Worm (Caenorhabditis elegans) whole organism, midembryonic: Measurements from ENCODE around the gene F33G12.7.
A peak's percentile ranks its signal among the peaks of the same experiment; 100 is the strongest.

Source experiments
- T22C8.4 ChIP-seq: fragments of 200-800 bp; sonication (Bioruptor generic); IDR thresholded peaks from 2 replicates; pipeline ENCODE4 v1.3.6; 2022; ENCODE audit warnings: missing genetic modification characterization, missing compliant biosample characterization
- cog-1 ChIP-seq: sonication (generic microtip); optimal IDR thresholded peaks from 2 replicates; lab custom pipeline; 2016; ENCODE audit warnings: missing genetic modification characterization, missing compliant biosample characterization
- flt-1 ChIP-seq: fragments of 200-800 bp; sonication (Bioruptor generic); IDR thresholded peaks from 2 replicates; pipeline ENCODE4 v1.3.6; 2022; ENCODE audit warnings: missing genetic modification characterization, missing compliant biosample characterization
- klf-2 ChIP-seq: fragments of 200-800 bp; sonication (Bioruptor generic); conservative IDR thresholded peaks from 2 replicates; pipeline ENCODE4 v1.3.6; 2022; ENCODE audit warnings: missing genetic modification reagents, missing genetic modification characterization, missing compliant biosample characterization
- med-1 ChIP-seq: sonication (generic microtip); optimal IDR thresholded peaks from 2 replicates; lab custom pipeline; 2017; ENCODE audit warnings: missing genetic modification characterization, mild to moderate bottlenecking, missing compliant biosample characterization, antibody characterized with exemption, missing genetic modification reagents; ENCODE audit not compliant: insufficient read depth
- ref-1 ChIP-seq: fragments of 200-800 bp; sonication (Bioruptor generic); conservative IDR thresholded peaks from 2 replicates; pipeline ENCODE4 v1.3.6; 2022; ENCODE audit warnings: missing genetic modification reagents, missing genetic modification characterization, missing compliant biosample characterization
- tab-1 ChIP-seq: fragments of 200-800 bp; sonication (Bioruptor generic); IDR thresholded peaks from 2 replicates; pipeline ENCODE4 v1.3.6; 2022; ENCODE audit warnings: missing genetic modification characterization, missing compliant biosample characterization
- ztf-23 ChIP-seq: fragments of 200-800 bp; sonication (Bioruptor generic); IDR thresholded peaks from 2 replicates; pipeline ENCODE4 v1.3.6; 2022; ENCODE audit warnings: missing genetic modification reagents, missing genetic modification characterization, missing compliant biosample characterization
- ztf-29 ChIP-seq: fragments of 200-800 bp; sonication (Bioruptor generic); IDR thresholded peaks from 2 replicates; pipeline ENCODE4 v1.3.6; 2022; ENCODE audit warnings: missing genetic modification reagents, missing genetic modification characterization, missing compliant biosample characterization

Gene F33G12.7

DNA sequence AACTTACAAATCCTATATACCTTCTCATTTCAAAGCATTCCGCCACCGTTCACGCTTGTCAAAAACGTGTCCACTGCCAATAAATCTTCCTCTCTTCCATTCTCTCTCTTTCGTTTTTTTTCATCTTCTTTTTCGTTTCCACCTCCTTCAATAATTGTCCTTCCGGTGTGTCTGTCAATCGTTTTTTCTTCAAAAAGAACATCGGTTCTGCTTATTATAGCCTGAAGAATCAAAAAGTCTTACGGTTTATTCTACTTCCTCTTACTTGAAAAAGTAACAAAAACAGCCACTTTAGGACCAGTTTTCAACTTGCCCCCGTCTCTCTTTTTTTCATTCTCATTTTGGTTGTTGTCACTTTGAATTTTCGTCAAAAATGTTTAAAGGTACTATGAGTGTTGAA lies 8.8 kb upstream of the F33G12.7 start:
- TF ChIP-seq flt-1 (no peak), klf-2 (GFP tag; lab: Robert Waterston, UW) (no peak), T22C8.4 (GFP tag; lab: Robert Waterston, UW) (no peak), ztf-23 (GFP tag; lab: Robert Waterston, UW) (no peak), tab-1 (no peak), ref-1 (no peak), ztf-29 (GFP tag; lab: Robert Waterston, UW) (no peak), cog-1 (no peak), med-1 (no peak)

DNA sequence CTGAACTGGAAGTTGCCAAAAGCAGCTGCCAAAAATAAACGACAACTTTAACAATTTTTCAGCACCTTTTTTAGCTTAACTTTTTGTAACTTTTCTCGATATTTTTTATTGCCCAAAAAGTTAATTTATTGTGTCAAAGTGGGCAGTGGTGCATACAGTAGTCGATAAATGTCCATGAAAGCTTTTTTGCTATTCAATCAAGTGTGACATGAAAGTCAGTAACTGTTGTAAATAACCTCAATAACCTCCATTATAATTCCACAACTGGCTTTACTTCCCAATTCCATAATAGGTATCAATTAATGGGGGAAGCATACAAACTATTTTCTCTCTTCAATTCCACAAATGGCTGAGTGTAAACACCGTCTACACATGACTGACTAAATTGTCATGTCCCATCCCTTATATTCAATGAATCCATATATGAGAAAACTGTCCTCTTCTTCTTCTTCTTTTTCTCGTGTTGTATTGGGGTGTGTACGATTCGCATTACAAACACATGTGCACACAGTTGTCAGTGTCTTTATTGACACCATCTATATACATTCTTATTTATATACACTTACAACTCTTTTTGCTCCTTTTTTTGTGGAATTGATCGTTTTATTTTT lies 7.8 kb upstream of the F33G12.7 start:
- TF ChIP-seq med-1 = no peak
- no peak for TF ChIP-seq cog-1
- TF ChIP-seq T22C8.4 (GFP tag; lab: Robert Waterston, UW) = no peak
- no peak for TF ChIP-seq ztf-29 (GFP tag; lab: Robert Waterston, UW)
- TF ChIP-seq ztf-23 (GFP tag; lab: Robert Waterston, UW) = no peak
- TF ChIP-seq flt-1 = no peak
- no peak for TF ChIP-seq klf-2 (GFP tag; lab: Robert Waterston, UW)
- no peak for TF ChIP-seq tab-1
- no peak for TF ChIP-seq ref-1

DNA sequence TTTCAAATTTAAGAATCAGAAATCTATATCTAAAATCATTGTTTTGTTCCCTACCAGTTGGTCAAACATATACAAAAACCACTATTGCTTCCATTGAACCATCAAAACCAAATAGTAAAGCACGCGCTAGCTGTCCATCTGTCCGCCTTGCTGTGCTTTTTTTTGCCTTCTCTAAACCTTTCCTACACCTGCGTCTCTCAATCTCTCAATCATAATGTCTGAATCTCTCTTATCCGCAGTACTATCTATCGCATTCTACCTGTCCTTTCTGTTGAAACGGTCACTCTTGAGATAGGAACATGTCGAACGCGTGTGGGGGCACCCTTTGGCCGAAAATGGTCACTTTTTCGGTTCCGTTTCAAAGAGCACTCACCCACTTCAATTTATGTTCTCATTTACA lies 6.8 kb upstream of the F33G12.7 start:
- TF ChIP-seq cog-1 (peak; percentile 7), tab-1 (no peak), T22C8.4 (GFP tag; lab: Robert Waterston, UW) (no peak), ref-1 (no peak), ztf-23 (GFP tag; lab: Robert Waterston, UW) (no peak), klf-2 (GFP tag; lab: Robert Waterston, UW) (no peak), med-1 (no peak), flt-1 (no peak)

DNA sequence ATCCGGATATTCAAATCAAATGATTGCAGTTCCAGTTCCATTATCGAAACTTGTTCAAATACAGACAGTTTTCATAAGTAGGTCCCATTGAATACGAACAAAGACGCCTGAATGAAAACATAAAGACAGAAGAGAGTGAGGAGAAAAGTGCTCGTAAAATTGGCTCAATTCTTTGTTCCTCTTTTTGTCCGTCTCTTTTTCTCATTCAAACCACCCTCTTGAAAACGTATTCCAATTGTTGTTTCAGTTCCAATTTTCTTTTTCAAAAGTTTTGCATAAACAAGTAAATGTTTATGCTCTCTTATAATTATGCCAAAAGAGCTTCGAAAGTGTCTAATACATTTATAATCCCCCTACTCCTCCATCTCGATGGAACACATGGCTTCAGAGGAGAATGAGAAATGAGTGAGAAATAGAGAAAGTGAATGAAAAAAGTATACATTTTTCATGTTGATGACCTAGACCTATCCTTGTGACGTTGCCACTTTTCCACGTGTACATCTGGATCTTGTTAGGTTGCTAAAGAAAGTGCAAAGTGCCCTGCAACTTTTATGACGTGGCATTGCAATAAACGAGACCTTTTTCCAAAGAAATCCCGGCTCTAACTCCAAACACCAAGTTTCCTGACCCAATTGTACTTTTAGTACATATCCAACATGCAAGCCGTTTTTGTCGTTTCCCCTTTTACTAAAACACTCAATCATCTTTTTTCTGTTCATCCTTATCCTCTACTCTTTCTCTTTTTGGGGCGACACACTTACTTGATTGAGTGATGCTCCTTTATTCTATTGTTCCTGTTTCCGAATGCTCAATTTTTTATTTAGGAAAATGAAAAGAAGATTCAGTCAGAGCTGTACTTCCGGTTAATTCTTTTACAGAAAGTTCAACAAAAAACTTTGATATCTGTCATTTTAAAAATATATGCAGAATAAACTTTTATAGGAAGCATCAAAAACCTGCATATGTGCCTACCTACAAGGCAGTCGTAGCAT lies 6.0 kb upstream of the F33G12.7 start:
- TF ChIP-seq flt-1 (no peak), ref-1 (no peak)

DNA sequence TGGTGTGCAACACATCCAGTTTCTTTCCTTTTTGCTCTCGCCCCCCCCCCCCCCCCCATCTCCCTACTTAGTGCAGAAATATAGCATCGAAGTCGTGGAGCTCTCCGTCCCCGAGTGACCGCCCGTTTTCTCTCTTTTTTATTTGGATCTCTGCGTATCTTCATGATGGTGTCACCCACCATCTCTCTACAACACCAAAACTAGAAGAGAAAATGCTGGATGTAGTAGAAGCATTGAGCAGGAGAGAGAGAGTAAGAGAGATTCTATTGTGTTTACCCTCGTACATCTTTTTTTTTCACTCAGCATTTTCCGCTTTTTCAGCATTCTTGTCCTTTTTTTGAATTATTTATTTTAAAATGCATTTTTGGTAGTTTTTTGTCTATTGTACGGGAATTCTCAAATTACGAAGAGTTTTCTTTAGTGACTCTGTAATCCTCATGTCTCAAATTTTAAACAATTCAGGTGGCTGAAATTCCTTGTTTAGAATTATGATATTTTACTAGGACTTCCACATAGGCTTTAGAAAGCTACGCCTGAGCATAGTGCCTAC lies 2.0 kb upstream of the F33G12.7 start:
- TF ChIP-seq med-1 (no peak), klf-2 (GFP tag; lab: Robert Waterston, UW) (no peak), T22C8.4 (GFP tag; lab: Robert Waterston, UW) (no peak), cog-1 (no peak), flt-1 (no peak), ztf-29 (GFP tag; lab: Robert Waterston, UW) (no peak), ztf-23 (GFP tag; lab: Robert Waterston, UW) (no peak), ref-1 (no peak), tab-1 (no peak)

DNA sequence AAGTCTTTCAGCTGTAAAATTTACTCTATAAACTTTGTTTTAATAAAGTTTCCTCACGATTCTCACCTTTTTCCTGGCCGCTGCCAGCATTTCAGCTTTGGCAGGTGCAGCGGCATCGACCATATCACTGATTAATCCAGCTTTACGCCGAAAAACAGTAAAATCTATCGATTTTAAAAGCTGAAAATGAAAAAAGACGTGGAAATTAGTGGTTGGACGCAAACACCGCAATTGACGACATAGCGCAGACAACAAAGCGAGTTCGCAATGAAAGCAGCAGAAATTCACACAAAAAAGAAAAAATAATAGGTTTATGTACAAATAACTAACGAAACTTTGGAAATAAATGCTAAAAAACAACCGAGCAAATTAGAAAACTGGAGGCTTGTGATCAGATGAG lies 569 bp downstream of the F33G12.7 start, which contains the start of gene golg-2:
TSS of gene golg-2 (minus strand) at position 180 of the 400 bp plus-strand sequence.
- no peak for TF ChIP-seq klf-2 (GFP tag; lab: Robert Waterston, UW)
- no peak for TF ChIP-seq med-1
- TF ChIP-seq ref-1 = no peak
- TF ChIP-seq tab-1 = no peak

DNA sequence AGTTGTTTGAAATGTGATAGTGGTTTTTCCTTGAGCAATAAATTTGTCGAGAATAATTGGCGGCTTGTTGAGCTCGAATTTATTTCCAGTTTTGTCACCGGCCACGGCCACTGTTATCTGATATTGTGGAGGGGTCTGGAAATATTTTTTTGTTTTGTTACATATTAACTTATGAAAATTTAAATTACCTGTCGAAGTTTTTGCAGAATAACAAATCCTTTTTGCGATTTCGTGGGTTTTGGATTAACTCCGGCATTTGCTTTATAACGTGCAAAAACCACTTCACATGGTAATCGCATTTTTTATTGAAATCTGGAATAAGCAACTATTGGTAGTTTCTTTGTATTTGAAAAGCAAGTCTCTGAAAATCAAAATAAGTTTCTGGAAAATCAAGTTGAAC lies 4.4 kb downstream of the F33G12.7 start, which contains the start of gene lrr-1:
TSS of gene lrr-1 (minus strand) at position 312 of the 400 bp plus-strand sequence.
- no peak for TF ChIP-seq ztf-29 (GFP tag; lab: Robert Waterston, UW)
- TF ChIP-seq flt-1 = no peak
- no peak for TF ChIP-seq ref-1
- no peak for TF ChIP-seq ztf-23 (GFP tag; lab: Robert Waterston, UW)
- no peak for TF ChIP-seq T22C8.4 (GFP tag; lab: Robert Waterston, UW)
- no peak for TF ChIP-seq klf-2 (GFP tag; lab: Robert Waterston, UW)
- no peak for TF ChIP-seq med-1
- TF ChIP-seq tab-1 = no peak
- no peak for TF ChIP-seq cog-1

DNA sequence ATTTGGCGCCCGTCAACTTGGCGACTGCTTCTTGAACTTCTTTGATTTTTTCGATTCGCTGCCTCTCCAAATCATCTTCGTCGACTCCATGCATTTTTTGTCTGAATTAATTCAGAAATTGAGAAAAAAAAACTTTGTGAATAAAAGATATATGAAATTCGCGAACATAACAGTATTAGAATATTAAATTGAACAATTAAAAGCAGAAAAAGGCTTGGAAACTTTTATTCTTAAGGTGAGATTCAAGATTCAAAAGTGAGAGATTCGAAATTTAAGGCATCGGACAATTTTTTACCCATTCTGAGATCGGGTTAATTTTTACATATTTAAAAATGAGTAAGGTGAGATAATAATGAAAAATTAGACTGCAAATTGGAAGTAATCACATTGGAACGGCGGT lies 6.5 kb downstream of the F33G12.7 start, which contains the start of gene F33G12.3:
TSS of gene F33G12.3 (minus strand) at position 101 of the 400 bp plus-strand sequence.
- TF ChIP-seq ztf-29 (GFP tag; lab: Robert Waterston, UW) (no peak), cog-1 (no peak), ztf-23 (GFP tag; lab: Robert Waterston, UW) (no peak), tab-1 (no peak), T22C8.4 (GFP tag; lab: Robert Waterston, UW) (no peak), klf-2 (GFP tag; lab: Robert Waterston, UW) (no peak), med-1 (no peak), flt-1 (no peak), ref-1 (no peak)

DNA sequence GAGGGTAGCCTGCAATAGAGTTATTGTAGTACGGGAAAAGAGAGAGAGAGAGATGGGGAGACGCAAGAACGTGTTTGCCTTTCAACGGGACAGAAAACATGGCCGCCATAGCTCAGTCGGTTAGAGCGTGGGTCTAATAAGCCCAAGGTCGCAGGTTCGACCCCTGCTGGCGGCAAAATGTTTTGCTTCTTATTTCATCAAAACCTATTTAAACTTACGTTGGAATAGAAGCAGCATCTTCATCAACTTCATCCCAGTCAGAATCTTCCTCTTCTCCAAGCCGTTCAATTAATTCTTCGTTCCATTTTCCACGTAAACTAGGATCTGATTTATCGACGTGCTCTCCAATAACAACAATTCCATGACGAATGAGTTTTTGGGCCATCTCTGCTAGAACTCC lies 7.8 kb downstream of the F33G12.7 start:
- TF ChIP-seq med-1 = peak; percentile 74
- peak; percentile 97 for TF ChIP-seq tab-1
- peak; percentile 97 for TF ChIP-seq flt-1
- peak; percentile 95 for TF ChIP-seq cog-1
- peak; percentile 89 for TF ChIP-seq klf-2 (GFP tag; lab: Robert Waterston, UW)
- TF ChIP-seq ztf-23 (GFP tag; lab: Robert Waterston, UW) = peak; percentile 93
- TF ChIP-seq T22C8.4 (GFP tag; lab: Robert Waterston, UW) = peak; percentile 95
- TF ChIP-seq ztf-29 (GFP tag; lab: Robert Waterston, UW) = peak; percentile 99
- TF ChIP-seq ref-1 = peak; percentile 93

DNA sequence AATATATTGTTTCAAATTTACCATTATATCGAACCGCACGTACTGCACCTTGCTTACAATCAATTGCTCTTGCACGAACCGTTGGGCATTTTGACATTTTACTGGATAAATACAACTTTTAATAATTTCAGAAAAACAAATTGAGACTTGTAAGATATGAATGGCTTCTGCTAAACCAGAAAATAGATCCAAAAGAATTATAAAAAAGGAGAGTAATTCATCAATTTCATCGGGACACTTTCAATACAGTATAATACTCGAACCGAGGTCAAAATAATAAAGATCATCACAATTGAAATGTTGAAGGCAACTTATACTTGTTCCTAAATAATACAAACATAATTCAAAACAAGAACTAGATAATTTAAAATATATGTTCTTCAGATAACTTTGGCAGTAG lies 8.9 kb downstream of the F33G12.7 start, which contains the start of gene wdr-83:
TSS of gene wdr-83 (minus strand) at position 101 of the 400 bp plus-strand sequence.
- TF ChIP-seq T22C8.4 (GFP tag; lab: Robert Waterston, UW) = no peak
- TF ChIP-seq med-1 = no peak
- TF ChIP-seq flt-1 = no peak
- TF ChIP-seq ref-1 = no peak
- no peak for TF ChIP-seq klf-2 (GFP tag; lab: Robert Waterston, UW)
- TF ChIP-seq ztf-23 (GFP tag; lab: Robert Waterston, UW) = no peak
- TF ChIP-seq cog-1 = no peak
- no peak for TF ChIP-seq tab-1
- no peak for TF ChIP-seq ztf-29 (GFP tag; lab: Robert Waterston, UW)
